Worm (Caenorhabditis elegans) whole organism, L1 larva: ENCODE data around the gene alh-3.

Experiments
- ceh-8 ChIP-seq: fragments of 200-800 bp; sonication (Bioruptor generic); optimal IDR thresholded peaks from 2 replicates; lab custom pipeline; 2018; ENCODE audit warnings: mild to moderate bottlenecking, missing genetic modification characterization, moderate library complexity, missing compliant biosample characterization
- efl-1 ChIP-seq, 4 experiments: fragments of 150-350 bp; optimal IDR thresholded peaks in 3 of 4; peaks in 1 of 4; 1 replicate in 1 of 4; 2 replicates in 3 of 4; lab custom pipeline; 2014; ENCODE audit warnings: missing biosample characterization in 2 of 4, missing genetic modification characterization in 2 of 4, missing genetic modification reagents in 2 of 4
- egl-27 ChIP-seq, 2 experiments: fragments of 150-350 bp in 1 of 2; sonication (generic microtip); optimal IDR thresholded peaks; 3 replicates each; lab custom pipeline; 2017 to 2018; ENCODE audit warnings: missing biosample characterization in 2 of 2, missing genetic modification characterization in 2 of 2, missing genetic modification reagents in 2 of 2
- elt-2 ChIP-seq: sonication (generic microtip); optimal IDR thresholded peaks from 2 replicates; lab custom pipeline; 2016; ENCODE audit warnings: missing genetic modification characterization, mild to moderate bottlenecking, inconsistent platforms, missing compliant biosample characterization, missing genetic modification reagents
- elt-3 ChIP-seq, 6 experiments: fragments of 150-350 bp in 1 of 6; sonication (generic microtip); optimal IDR thresholded peaks; 2 replicates each; lab custom pipeline; 2017 to 2018; ENCODE audit warnings: missing biosample characterization in 6 of 6, missing genetic modification characterization in 6 of 6, inconsistent platforms in 1 of 6
- fos-1 ChIP-seq: fragments of 150-350 bp; optimal IDR thresholded peaks from 2 replicates; lab custom pipeline; 2014; ENCODE audit warnings: missing biosample characterization, missing genetic modification characterization
- mep-1 ChIP-seq: fragments of 150-350 bp; optimal IDR thresholded peaks from 2 replicates; lab custom pipeline; 2014; ENCODE audit warnings: missing biosample characterization, missing genetic modification characterization
- pax-3 ChIP-seq: fragments of 200-800 bp; sonication (Bioruptor generic); optimal IDR thresholded peaks from 2 replicates; lab custom pipeline; 2018; ENCODE audit warnings: mild to moderate bottlenecking, missing genetic modification characterization, moderate library complexity, missing compliant biosample characterization
- skn-1 ChIP-seq: fragments of 150-350 bp; optimal IDR thresholded peaks from 2 replicates; lab custom pipeline; 2014; ENCODE audit warnings: missing biosample characterization, missing genetic modification characterization
- snpc-4 ChIP-seq: fragments of 150-350 bp; optimal IDR thresholded peaks from 2 replicates; lab custom pipeline; 2014; ENCODE audit warnings: missing biosample characterization, missing genetic modification characterization
- unc-62 ChIP-seq: fragments of 150-350 bp; optimal IDR thresholded peaks from 2 replicates; lab custom pipeline; 2014; ENCODE audit warnings: missing biosample characterization, missing genetic modification reagents, missing genetic modification characterization
- zag-1 ChIP-seq: fragments of 150-350 bp; optimal IDR thresholded peaks from 2 replicates; lab custom pipeline; 2014; ENCODE audit warnings: missing biosample characterization, missing genetic modification characterization

ce11 chrIV:11025941-11026340 is 3.5 kb downstream of the alh-3 start:
- TF ChIP-seq efl-1 (optimal IDR thresholded peaks at IDR 0.05; lab: Kevin White, UChicago) (no peak), efl-1 (GFP tag; optimal IDR thresholded peaks at IDR 0.05 in 1 of 2; lab: Kevin White, UChicago) (no peak), elt-3 (tag; optimal IDR thresholded peaks at IDR 0.05; lab: Kevin White, UChicago) (no peak), skn-1 (tag; lab: Kevin White, UChicago) (no peak), ceh-8 (GFP tag; lab: Kevin White, UChicago) (no peak), unc-62 (GFP tag; lab: Kevin White, UChicago) (no peak), fos-1 (tag; lab: Kevin White, UChicago) (no peak), egl-27 (tag; optimal IDR thresholded peaks at IDR 0.05; lab: Kevin White, UChicago) (no peak), mep-1 (tag; lab: Kevin White, UChicago) (peak; percentile 18), zag-1 (tag; lab: Kevin White, UChicago) (no peak), pax-3 (tag; lab: Kevin White, UChicago) (no peak), snpc-4 (no peak), elt-2 (no peak)
